Worm (Caenorhabditis elegans) whole organism, early embryonic: ENCODE measurements around the gene ntc-1.

Source experiments
- B0310.2 ChIP-seq: sonication (generic microtip); optimal IDR thresholded peaks from 2 replicates; lab custom pipeline; 2016; ENCODE audit warnings: mild to moderate bottlenecking, missing genetic modification characterization, missing compliant biosample characterization
- F13C5.2 ChIP-seq: sonication (generic microtip); optimal IDR thresholded peaks from 2 replicates; lab custom pipeline; 2017; ENCODE audit warnings: mild to moderate bottlenecking, missing genetic modification characterization, inconsistent platforms, missing compliant biosample characterization
- aly-1 ChIP-seq: sonication (generic microtip); optimal IDR thresholded peaks from 2 replicates; lab custom pipeline; 2016; ENCODE audit warnings: missing genetic modification characterization, missing compliant biosample characterization
- ama-1 ChIP-seq: fragments of 150-350 bp; optimal IDR thresholded peaks from 2 replicates; lab custom pipeline; 2014
- ceh-13 ChIP-seq: fragments of 200-800 bp; sonication (Bioruptor generic); optimal IDR thresholded peaks from 2 replicates; lab custom pipeline; 2018; ENCODE audit warnings: mild to moderate bottlenecking, missing genetic modification characterization, missing compliant biosample characterization
- ceh-36 ChIP-seq: sonication (generic microtip); optimal IDR thresholded peaks from 2 replicates; lab custom pipeline; 2016; ENCODE audit warnings: missing genetic modification characterization, inconsistent platforms, missing compliant biosample characterization
- ets-7 ChIP-seq: sonication (generic microtip); optimal IDR thresholded peaks from 2 replicates; lab custom pipeline; 2016; ENCODE audit warnings: missing genotype, missing genetic modification characterization, missing compliant biosample characterization
- flt-1 ChIP-seq: fragments of 200-800 bp; sonication (Bioruptor generic); IDR thresholded peaks from 2 replicates; pipeline ENCODE4 v1.3.6; 2022; ENCODE audit warnings: missing genetic modification characterization, missing compliant biosample characterization
- hmbx-1 ChIP-seq: sonication (generic microtip); optimal IDR thresholded peaks from 2 replicates; lab custom pipeline; 2016; ENCODE audit warnings: mild to moderate bottlenecking, missing genetic modification characterization, missing compliant biosample characterization
- hmg-4 ChIP-seq: fragments of 200-800 bp; sonication (Bioruptor generic); optimal IDR thresholded peaks from 2 replicates; lab custom pipeline; 2018; ENCODE audit warnings: mild to moderate bottlenecking, missing genetic modification characterization, missing compliant biosample characterization
- hnd-1 ChIP-seq: sonication (generic microtip); optimal IDR thresholded peaks from 2 replicates; lab custom pipeline; 2016; ENCODE audit warnings: missing genetic modification characterization, missing compliant biosample characterization
- pes-1 ChIP-seq: fragments of 200-800 bp; sonication (Bioruptor generic); IDR thresholded peaks from 2 replicates; pipeline ENCODE4 v1.3.6; 2022; ENCODE audit warnings: missing genetic modification reagents, missing genetic modification characterization, missing compliant biosample characterization
- scrt-1 ChIP-seq: fragments of 200-800 bp; sonication (Bioruptor generic); IDR thresholded peaks from 2 replicates; pipeline ENCODE4 v1.3.6; 2022; ENCODE audit warnings: missing genetic modification characterization, missing compliant biosample characterization
- sea-1 ChIP-seq: fragments of 200-800 bp; sonication (Bioruptor generic); conservative IDR thresholded peaks from 2 replicates; pipeline ENCODE4 v1.3.6; 2022; ENCODE audit warnings: missing genetic modification characterization, missing compliant biosample characterization
- tbx-11 ChIP-seq: fragments of 200-800 bp; sonication (Bioruptor generic); IDR thresholded peaks from 2 replicates; pipeline ENCODE4 v1.3.6; 2022; ENCODE audit warnings: missing genetic modification characterization, missing compliant biosample characterization
- tbx-37 ChIP-seq: fragments of 200-800 bp; sonication (Bioruptor generic); conservative IDR thresholded peaks from 2 replicates; pipeline ENCODE4 v1.3.6; 2022; ENCODE audit warnings: missing genetic modification reagents, missing genetic modification characterization, missing compliant biosample characterization
- tra-4 ChIP-seq: sonication (generic microtip); optimal IDR thresholded peaks from 2 replicates; lab custom pipeline; 2017; ENCODE audit warnings: missing genetic modification characterization, missing compliant biosample characterization

The ntc-1 gene

DNA sequence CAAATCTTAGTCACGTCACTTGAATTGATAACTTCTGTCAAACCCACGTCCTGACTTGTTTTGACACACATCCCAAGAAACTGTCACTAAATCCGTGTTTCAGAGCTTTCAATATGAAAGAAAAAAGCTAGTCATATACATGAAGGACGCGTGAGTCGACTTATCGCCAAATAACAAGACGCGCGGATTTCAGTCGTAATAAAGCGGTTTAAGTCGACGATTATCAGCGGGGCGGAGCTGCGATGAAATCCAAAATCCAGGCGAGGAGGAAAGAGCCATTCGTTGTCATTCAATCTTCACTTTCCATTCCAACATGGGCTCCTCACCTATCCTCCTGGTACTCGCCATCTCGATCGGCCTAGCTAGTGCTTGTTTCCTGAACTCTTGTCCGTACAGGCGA is at the start of gene ntc-1:
Gene ntc-1, plus strand, starts transcription at position 301 of the 400 bp plus-strand sequence.
- TF ChIP-seq scrt-1 (GFP tag; lab: Robert Waterston, UW) (no peak), tbx-11 (GFP tag; lab: Robert Waterston, UW) (no peak), F13C5.2 (tag; lab: Kevin White, UChicago) (no peak)

DNA sequence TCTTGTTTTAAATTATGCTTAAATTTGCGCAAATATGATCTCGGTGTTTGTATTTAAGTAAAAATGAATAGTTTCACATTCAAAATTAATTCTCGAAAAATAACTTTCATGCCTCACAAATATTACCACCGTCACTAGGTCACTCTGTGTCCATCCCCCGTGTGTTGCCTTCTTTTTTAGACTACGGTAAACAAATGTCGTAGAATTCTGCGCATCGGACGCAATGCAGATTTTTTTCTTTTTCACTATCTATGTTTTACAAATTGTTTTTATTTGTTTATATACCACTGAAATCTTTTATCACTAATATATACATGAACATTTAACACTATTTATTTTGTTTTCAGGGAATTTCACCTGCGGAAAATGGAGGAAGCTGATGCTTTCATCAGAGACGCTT is 47.6 kb upstream of the ntc-1 start, which contains the start of gene R08E3.3:
Gene R08E3.3, plus strand, starts transcription at position 342 of the 400 bp plus-strand sequence.
- TF ChIP-seq hmbx-1 (tag; lab: Kevin White, UChicago) (no peak), sea-1 (no peak), tbx-37 (GFP tag; lab: Robert Waterston, UW) (no peak), scrt-1 (GFP tag; lab: Robert Waterston, UW) (no peak), ceh-36 (tag; lab: Kevin White, UChicago) (no peak)

DNA sequence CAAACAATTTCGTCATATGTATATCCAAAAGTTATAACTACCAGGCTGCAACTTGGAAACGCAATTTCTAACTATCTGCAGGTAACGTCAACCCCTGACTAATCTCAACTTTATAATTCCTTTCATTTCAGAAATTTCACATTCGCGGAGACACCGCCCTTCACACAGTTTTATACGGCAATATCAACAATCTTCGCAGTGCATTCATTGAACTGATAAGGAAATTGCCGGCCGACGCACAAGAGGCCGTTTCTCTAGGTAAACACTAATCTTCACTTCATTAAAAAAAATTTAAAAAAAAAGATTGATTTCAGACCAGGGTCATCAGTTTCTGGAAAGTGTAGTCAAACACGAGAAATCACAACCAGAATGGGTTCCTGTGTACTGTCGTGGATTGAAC is 47.0 kb upstream of the ntc-1 start:
- no peak for TF ChIP-seq flt-1 (GFP tag; lab: Robert Waterston, UW)
- TF ChIP-seq sea-1, result no peak
- TF ChIP-seq F13C5.2 (tag; lab: Kevin White, UChicago), result no peak
- no peak for TF ChIP-seq hmg-4
- TF ChIP-seq scrt-1 (GFP tag; lab: Robert Waterston, UW), result no peak
- TF ChIP-seq tra-4 (tag; lab: Kevin White, UChicago), result no peak
- no peak for TF ChIP-seq tbx-11 (GFP tag; lab: Robert Waterston, UW)
- TF ChIP-seq tbx-37 (GFP tag; lab: Robert Waterston, UW), result no peak
- TF ChIP-seq hnd-1 (tag; lab: Kevin White, UChicago), result no peak
- no peak for TF ChIP-seq aly-1
- no peak for TF ChIP-seq ceh-13 (GFP tag; lab: Kevin White, UChicago)
- TF ChIP-seq ets-7 (tag; lab: Kevin White, UChicago), result no peak
- TF ChIP-seq ceh-36 (tag; lab: Kevin White, UChicago), result no peak
- TF ChIP-seq pes-1 (GFP tag; lab: Robert Waterston, UW), result no peak
- no peak for TF ChIP-seq hmbx-1 (tag; lab: Kevin White, UChicago)
- TF ChIP-seq B0310.2 (tag; lab: Kevin White, UChicago), result no peak
- no peak for TF ChIP-seq ama-1 (lab: Kevin White, UChicago)

DNA sequence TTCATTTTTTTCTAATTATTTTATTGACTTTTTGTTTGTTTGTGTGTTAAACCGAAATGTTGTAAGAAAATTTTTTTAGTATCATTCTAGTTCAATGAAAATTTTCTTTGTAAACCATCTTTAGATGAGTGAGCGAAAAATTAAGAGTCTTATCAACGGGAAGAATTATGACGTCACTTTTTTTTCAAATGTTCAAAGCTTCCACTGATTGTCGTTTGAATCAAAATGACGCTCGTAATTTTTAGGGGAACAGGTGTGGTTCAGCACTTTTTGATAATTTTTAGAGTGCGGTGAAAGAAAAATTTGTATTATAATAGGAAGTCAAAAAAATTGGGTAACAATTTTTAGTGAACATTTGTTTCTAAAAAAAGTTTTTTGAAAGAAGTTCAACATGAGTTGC is 44.3 kb upstream of the ntc-1 start:
- TF ChIP-seq tbx-37 (GFP tag; lab: Robert Waterston, UW) (no peak), B0310.2 (tag; lab: Kevin White, UChicago) (no peak), ceh-36 (tag; lab: Kevin White, UChicago) (no peak), F13C5.2 (tag; lab: Kevin White, UChicago) (no peak), hnd-1 (tag; lab: Kevin White, UChicago) (no peak), hmg-4 (no peak), ama-1 (lab: Kevin White, UChicago) (no peak), pes-1 (GFP tag; lab: Robert Waterston, UW) (no peak), hmbx-1 (tag; lab: Kevin White, UChicago) (no peak), sea-1 (no peak), scrt-1 (GFP tag; lab: Robert Waterston, UW) (no peak), ceh-13 (GFP tag; lab: Kevin White, UChicago) (no peak), tra-4 (tag; lab: Kevin White, UChicago) (no peak), aly-1 (no peak), ets-7 (tag; lab: Kevin White, UChicago) (no peak), tbx-11 (GFP tag; lab: Robert Waterston, UW) (no peak), flt-1 (GFP tag; lab: Robert Waterston, UW) (no peak)

DNA sequence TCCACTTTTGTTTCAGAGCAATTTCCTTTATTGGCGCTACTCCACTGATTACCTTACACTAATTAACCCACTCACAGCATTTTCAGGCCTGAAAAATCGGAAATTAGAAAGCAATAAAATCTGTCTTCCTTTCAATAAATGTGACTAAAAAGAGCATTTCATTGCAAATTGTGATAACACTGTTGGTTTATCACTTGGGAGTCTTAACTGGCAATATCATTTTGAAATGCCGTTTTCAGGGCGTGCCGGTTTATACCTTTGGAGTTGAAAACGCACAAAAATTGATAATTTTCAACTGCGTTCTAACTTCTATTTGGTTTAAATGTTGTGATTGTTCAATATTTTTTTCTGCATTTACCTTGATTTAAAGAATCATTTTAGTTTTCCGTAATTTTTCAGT is 43.6 kb upstream of the ntc-1 start, which contains the start of gene R08E3.1:
Gene R08E3.1, plus strand, starts transcription at position 386 of the 400 bp plus-strand sequence.
- TF ChIP-seq sea-1 (no peak), scrt-1 (GFP tag; lab: Robert Waterston, UW) (no peak), tbx-11 (GFP tag; lab: Robert Waterston, UW) (no peak), F13C5.2 (tag; lab: Kevin White, UChicago) (no peak), flt-1 (GFP tag; lab: Robert Waterston, UW) (no peak), hmg-4 (no peak), ama-1 (lab: Kevin White, UChicago) (no peak), tra-4 (tag; lab: Kevin White, UChicago) (no peak), aly-1 (no peak), ceh-36 (tag; lab: Kevin White, UChicago) (no peak), pes-1 (GFP tag; lab: Robert Waterston, UW) (no peak), hnd-1 (tag; lab: Kevin White, UChicago) (no peak), tbx-37 (GFP tag; lab: Robert Waterston, UW) (no peak), ceh-13 (GFP tag; lab: Kevin White, UChicago) (no peak)

DNA sequence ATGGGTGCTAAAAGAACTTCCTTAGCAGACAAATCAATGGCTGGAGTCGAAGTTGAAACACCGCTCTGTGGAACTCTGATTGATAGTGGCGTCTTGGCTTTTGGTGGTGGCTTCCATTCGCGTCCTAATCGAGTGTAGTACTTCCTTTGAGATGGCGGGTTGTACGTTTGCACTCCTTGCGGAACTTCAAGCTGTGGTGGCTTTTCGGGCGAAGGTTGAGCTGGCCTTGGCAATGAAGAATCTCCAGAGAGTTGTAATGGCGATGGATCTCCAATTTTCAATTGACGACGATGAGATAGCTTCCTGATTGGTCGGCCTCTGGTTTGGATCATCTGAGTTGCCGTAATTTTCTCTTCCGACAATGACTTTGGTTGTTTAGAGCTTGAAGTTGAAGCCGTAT is 25.2 kb upstream of the ntc-1 start:
- TF ChIP-seq ceh-36 (tag; lab: Kevin White, UChicago) (no peak), ets-7 (tag; lab: Kevin White, UChicago) (no peak), hmg-4 (no peak), sea-1 (no peak), flt-1 (GFP tag; lab: Robert Waterston, UW) (no peak), tra-4 (tag; lab: Kevin White, UChicago) (no peak), ama-1 (lab: Kevin White, UChicago) (no peak), hmbx-1 (tag; lab: Kevin White, UChicago) (no peak), aly-1 (no peak), B0310.2 (tag; lab: Kevin White, UChicago) (no peak), F13C5.2 (tag; lab: Kevin White, UChicago) (no peak), tbx-11 (GFP tag; lab: Robert Waterston, UW) (no peak)

DNA sequence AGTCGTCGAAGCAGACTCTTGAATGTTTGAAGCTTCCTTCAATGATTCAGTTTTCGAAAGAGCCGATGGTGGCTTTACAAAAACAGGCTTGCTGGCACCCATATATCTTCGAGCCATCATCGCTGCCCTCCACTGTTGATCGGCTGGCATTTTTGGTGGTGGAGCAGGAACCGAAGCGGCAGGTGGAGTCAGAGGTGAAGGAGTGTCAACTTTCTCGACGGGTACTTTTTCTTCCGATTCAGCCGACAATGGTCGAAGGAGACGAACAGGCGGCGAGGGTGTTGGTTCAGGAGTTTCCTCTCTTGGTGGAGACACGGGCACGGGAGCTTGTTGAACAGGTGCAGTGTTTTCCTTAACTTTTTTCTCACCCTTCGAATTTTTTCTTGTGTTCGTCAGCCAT is 23.6 kb upstream of the ntc-1 start:
- TF ChIP-seq ceh-36 (tag; lab: Kevin White, UChicago), result no peak
- TF ChIP-seq hnd-1 (tag; lab: Kevin White, UChicago), result no peak
- no peak for TF ChIP-seq scrt-1 (GFP tag; lab: Robert Waterston, UW)
- TF ChIP-seq tra-4 (tag; lab: Kevin White, UChicago), result no peak
- TF ChIP-seq ama-1 (lab: Kevin White, UChicago), result no peak
- no peak for TF ChIP-seq pes-1 (GFP tag; lab: Robert Waterston, UW)
- TF ChIP-seq tbx-37 (GFP tag; lab: Robert Waterston, UW), result no peak
- no peak for TF ChIP-seq hmbx-1 (tag; lab: Kevin White, UChicago)
- TF ChIP-seq F13C5.2 (tag; lab: Kevin White, UChicago), result no peak
- TF ChIP-seq sea-1, result no peak
- TF ChIP-seq ceh-13 (GFP tag; lab: Kevin White, UChicago), result no peak
- no peak for TF ChIP-seq aly-1
- TF ChIP-seq ets-7 (tag; lab: Kevin White, UChicago), result no peak
